Fruit fly (Drosophila melanogaster): ENCODE results near the gene CG4239.

CG4239 gene

DNA sequence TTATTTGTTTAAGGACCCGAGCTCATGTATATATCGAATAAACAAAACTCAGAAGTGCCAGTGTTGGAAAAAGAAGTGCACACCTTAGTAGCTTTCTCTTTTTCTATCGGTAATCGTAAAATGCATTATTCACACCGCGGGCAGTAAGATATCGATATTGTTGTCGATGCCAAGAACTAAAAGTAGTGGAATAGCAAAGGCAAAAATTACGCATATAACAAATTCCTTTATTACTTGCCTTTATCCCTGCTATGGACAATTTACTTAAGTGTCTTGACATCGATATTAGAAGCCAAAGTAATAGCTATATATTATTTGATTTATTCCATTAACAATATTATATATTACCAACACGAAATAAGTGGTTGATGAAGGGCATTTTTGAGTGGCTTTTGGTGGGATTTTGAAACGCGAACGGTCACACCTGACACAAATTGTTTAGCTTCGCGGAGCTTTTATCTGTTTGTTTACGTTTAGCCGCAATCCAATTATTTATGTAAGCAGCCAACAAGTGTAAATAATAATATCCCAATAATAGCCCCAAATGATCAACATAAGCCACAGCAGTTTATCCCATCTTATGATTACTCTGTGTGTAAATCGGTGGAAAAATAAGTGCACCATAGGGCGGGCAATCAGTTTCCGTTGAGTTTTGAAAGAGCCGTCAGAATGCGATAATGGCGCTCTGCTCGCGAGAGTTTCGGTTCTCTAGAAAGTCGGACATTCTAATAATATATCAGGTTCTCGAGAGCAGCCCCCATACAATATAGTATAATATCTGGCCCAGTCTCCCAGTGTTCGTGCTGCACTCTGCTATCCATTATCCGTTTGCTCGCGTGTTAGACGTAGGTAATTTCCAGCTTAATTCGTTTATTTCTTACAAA lies at the start of gene CG4239, which contains the start of gene CG9992 (continued):
- TF ChIP-seq Ravus (GFP tag; IDR thresholded peaks at IDR 0.05) (no peak; the same call in 1 of the 2 replicates), CG8924 (tag; optimal IDR thresholded peaks at IDR 0.05) (peak; percentile 65), caup (GFP tag; optimal IDR thresholded peaks at IDR 0.05; ENCODE audit: severe bottlenecking) (no peak), CG14965 (GFP tag; optimal IDR thresholded peaks at IDR 0.05; ENCODE audit: borderline replicate concordance) (no peak), stwl (tag; optimal IDR thresholded peaks at IDR 0.05) (peak; percentile 92), CG4360 (GFP tag; IDR thresholded peaks at IDR 0.05) (no peak), gem (tag; optimal IDR thresholded peaks at IDR 0.05) (peak; percentile 79), CG17385 (GFP tag; optimal IDR thresholded peaks at IDR 0.05) (peak; percentile 45), CG10209 (GFP tag; optimal IDR thresholded peaks at IDR 0.05) (peak; percentile 32), grau (tag; optimal IDR thresholded peaks at IDR 0.05) (peak; percentile 77), vnd (GFP tag; IDR thresholded peaks at IDR 0.05; ENCODE audit: partially characterized antibody) (no peak; the same call in 2 of the 3 replicates), CG11456 (GFP tag; IDR thresholded peaks at IDR 0.05) (peak; percentile 70; the same call in 1 of the 3 replicates), ftz-f1 (GFP tag; optimal IDR thresholded peaks at IDR 0.05) (no peak), gcm2 (GFP tag; optimal IDR thresholded peaks at IDR 0.05) (no peak), CG2889 (GFP tag; IDR thresholded peaks at IDR 0.05) (no peak), CG3065 (GFP tag; optimal IDR thresholded peaks at IDR 0.05) (no peak), wek (GFP tag; optimal IDR thresholded peaks at IDR 0.05) (peak; percentile 61), CG16863 (GFP tag; optimal IDR thresholded peaks at IDR 0.05) (peak; percentile 2), CG13296 (GFP tag; optimal IDR thresholded peaks at IDR 0.05) (no peak), tap (tag; optimal IDR thresholded peaks at IDR 0.05) (no peak), scrt (GFP tag; optimal IDR thresholded peaks at IDR 0.05) (no peak), CG17359 (tag; optimal IDR thresholded peaks at IDR 0.05) (peak; percentile 23), Meics (GFP tag; optimal IDR thresholded peaks at IDR 0.05) (peak; percentile 48), lov (optimal IDR thresholded peaks at IDR 0.05) (no peak), lov (GFP tag; IDR thresholded peaks at IDR 0.05) (no peak), zfh2 (GFP tag; optimal IDR thresholded peaks at IDR 0.05) (peak; percentile 69), btn (GFP tag; optimal IDR thresholded peaks at IDR 0.05) (no peak), CG12155 (GFP tag; optimal IDR thresholded peaks at IDR 0.05) (peak; percentile 59), kay (GFP tag; optimal IDR thresholded peaks at IDR 0.05) (no peak), unpg (GFP tag; optimal IDR thresholded peaks at IDR 0.05) (peak; percentile 40), lola (GFP tag; optimal IDR thresholded peaks at IDR 0.05) (peak in 2 of 3 experiments; percentile 59 to 97), gt (GFP tag; IDR thresholded peaks at IDR 0.05) (no peak), Dek (tag; optimal IDR thresholded peaks at IDR 0.05) (peak; percentile 39), CG15269 (tag; optimal IDR thresholded peaks at IDR 0.05) (peak; percentile 69), CG34422 (GFP tag; IDR thresholded peaks at IDR 0.05) (peak; percentile 50; the same call in 1 of the 3 replicates), Stat92E (GFP tag; optimal IDR thresholded peaks at IDR 0.05) (no peak), CG4820 (GFP tag; optimal IDR thresholded peaks at IDR 0.05) (peak; percentile 3), sug (tag; optimal IDR thresholded peaks at IDR 0.05) (peak; percentile 71), CG31388 (GFP tag; optimal IDR thresholded peaks at IDR 0.05) (no peak), lbe (GFP tag; optimal IDR thresholded peaks at IDR 0.05) (no peak), gfzf (GFP tag; optimal IDR thresholded peaks at IDR 0.05) (peak; percentile 62), CG11398 (GFP tag; optimal IDR thresholded peaks at IDR 0.05) (no peak), Taf1 (GFP tag; IDR thresholded peaks at IDR 0.05) (peak; percentile 36; the same call in 1 of the 2 replicates), ara (GFP tag; IDR thresholded peaks at IDR 0.05) (no peak), ab (GFP tag; optimal IDR thresholded peaks at IDR 0.05) (peak; percentile 22), CG13123 (GFP tag; optimal IDR thresholded peaks at IDR 0.05) (no peak), tgo (GFP tag; IDR thresholded peaks at IDR 0.05) (peak; percentile 45; the same call in 1 of the 3 replicates), CG18764 (GFP tag; optimal IDR thresholded peaks at IDR 0.05) (peak; percentile 13)

Data from whole organism, embryonic.